Fruit fly (Drosophila melanogaster) whole organism, larva: ENCODE results near the gene CG1113.

Source experiments
- noc ChIP-seq: fragments of 200-800 bp; sonication (Bioruptor generic); optimal IDR thresholded peaks from 3 replicates; lab custom pipeline; 2019; ENCODE audit warnings: missing biosample characterization, mild to moderate bottlenecking, missing genetic modification characterization, moderate library complexity

Gene CG1113

DNA sequence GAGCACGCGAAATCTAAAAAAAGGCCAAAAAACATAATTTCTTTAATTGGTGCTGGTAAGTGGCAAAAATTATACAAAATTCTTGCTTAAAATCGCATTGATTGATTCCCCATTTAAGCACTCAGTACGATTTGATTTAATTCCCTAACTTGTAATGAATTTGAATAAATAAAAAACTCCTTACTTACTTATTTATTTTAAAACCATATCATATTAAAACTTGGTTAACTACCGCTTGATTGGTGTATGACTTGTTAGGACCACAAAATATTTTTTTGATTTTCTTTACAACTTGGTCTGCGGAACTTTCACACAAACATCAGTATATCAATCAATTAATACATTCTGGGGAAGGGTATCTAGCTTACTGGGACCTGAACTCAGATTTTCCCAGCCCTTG, at the start of gene CG1113:
TSS of gene CG1113 (plus strand) at position 301 of the 400 bp plus-strand sequence.
- no peak for TF ChIP-seq noc (tag; lab: Kevin White, UChicago)

DNA sequence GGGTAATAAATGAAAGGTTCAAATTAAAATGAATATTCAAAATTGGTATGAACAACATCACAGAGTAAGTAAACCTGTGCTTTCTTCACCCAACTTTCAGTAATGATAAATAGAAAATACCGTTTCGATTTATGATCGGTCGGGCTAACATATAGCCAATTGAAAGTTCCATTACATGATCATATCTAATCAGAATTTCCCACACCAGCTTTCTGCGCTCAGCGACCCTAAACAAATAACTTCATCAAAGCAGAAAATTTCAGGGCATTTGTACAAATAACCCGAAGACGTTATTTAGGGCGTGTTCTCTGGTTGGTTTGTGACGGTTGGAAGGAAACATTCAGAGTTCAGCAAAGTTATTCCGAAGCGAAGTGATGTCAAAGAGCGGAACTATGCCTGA, 49.2 kb upstream of the CG1113 start:
- no peak for TF ChIP-seq noc (tag; lab: Kevin White, UChicago)

DNA sequence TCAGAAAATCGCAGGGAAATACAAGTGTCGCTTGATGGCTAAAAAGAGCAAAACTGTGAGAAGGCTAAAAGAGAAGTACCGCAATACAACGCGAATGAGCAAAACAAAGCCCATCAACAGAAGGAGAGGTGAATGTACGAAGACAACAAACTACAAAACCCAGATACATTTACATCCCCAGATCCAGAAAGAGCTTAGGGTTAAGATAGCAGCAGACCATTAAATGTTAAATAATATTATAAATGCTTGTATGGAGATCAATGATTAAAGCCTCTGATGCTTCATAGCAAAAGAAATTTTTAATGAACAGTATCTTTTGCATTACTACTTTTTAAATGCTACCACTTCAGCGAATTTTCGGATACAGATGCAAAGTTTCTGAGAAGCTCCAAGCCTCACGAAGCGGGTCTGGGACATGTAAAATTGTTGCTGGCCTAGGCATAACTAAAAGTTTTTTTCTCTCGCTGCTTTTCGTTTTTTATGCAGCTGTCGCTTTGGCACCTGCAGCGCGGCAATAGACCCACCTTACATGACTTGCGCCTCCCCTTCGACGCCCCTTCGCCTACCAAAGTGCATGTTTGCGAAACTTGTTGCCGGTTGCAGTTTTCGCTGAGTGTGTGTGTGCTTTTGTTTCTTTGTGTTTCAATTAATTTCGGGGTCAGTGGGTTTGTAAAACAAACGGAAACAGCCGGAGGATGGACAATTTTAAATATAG, 47.5 kb upstream of the CG1113 start:
- no peak for TF ChIP-seq noc (tag; lab: Kevin White, UChicago)

DNA sequence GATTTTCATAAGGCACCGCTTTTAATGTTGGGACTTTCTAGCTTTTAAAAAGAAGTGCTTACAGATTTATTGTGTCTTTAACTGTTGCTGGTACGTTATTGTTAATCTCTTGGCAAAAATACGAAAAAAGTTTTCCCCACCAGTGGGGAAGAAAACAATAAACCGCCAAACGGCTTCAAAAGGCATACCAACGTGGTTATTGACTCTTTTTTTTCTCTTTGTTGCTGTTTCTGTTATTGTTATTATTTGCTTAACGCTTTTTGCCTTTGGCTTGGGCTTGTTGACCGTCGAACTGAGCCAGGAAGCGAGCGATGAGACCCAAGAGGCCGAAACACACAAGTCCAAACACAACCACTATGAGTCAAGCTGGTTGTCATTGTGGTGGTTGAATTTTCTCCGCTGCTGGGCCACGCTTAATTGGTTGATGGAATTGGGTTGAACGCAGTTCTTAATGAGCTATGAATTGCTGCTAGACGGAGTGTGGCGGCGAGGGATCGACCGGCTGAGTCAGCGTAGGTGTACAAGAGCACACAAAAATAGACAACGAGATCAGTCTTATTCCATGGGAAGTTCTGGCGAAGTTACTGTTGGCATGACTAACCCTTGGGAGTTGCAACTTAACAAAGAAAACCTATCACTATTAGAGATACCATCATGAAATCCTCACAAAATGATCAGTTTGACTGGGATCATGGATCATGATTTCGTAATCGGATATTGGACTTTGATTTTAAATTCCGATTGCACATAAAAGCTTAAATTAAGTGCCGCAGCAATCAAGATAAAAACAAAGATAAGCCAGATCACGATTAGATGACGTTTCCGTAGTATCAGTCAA, 45.5 kb upstream of the CG1113 start:
- no peak for TF ChIP-seq noc (tag; lab: Kevin White, UChicago)

DNA sequence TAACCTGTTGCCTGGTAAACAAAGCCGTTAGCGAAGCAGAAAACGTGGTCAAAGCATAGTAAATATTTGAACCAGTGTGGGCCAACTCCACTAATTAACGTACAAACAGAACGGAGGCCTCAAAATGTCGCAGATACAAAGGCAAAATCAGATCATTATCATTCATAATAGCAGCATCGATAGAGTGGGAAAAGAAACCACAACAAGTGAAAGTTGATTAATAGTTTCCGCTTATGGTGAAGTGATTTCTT, 44.9 kb upstream of the CG1113 start:
- no peak for TF ChIP-seq noc (tag; lab: Kevin White, UChicago)

DNA sequence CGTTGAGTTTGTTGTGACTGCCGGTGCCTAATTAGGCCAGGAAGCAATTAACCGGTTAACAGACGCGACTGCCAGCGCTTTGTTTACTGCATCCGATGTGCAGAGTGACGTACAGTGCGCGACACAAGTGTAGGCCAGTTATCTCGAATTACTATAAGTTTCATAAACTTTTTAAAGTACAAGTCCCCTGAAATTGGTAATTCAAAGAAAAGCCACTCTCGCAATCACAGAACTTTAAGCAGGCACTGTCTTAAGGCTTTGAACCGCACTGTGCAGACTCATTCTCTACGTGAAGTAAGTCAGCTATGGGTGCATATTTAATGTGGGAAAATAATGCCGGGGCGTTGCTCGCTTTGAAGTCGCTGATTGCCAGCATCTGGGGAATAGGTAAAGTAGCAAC, 43.5 kb upstream of the CG1113 start:
- no peak for TF ChIP-seq noc (tag; lab: Kevin White, UChicago)

DNA sequence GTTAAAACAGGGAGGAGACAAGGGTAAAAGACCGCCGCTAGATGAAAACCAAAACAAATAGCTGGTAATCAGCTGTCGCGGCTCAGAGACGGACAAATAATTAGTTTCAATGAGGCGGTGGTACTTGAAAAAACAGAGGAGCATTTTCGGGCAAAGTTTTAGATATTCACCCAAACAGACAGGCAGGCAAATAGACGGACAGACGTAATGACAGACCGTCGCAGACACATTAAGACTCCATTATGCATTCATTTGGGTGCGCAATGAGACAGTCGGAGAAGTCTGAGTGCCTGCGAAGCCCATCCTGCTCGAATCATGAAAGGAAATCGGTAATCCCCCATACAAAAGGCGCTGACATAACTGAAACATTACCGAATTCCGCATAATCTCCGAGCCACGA, 41.6 kb upstream of the CG1113 start:
- no peak for TF ChIP-seq noc (tag; lab: Kevin White, UChicago)

DNA sequence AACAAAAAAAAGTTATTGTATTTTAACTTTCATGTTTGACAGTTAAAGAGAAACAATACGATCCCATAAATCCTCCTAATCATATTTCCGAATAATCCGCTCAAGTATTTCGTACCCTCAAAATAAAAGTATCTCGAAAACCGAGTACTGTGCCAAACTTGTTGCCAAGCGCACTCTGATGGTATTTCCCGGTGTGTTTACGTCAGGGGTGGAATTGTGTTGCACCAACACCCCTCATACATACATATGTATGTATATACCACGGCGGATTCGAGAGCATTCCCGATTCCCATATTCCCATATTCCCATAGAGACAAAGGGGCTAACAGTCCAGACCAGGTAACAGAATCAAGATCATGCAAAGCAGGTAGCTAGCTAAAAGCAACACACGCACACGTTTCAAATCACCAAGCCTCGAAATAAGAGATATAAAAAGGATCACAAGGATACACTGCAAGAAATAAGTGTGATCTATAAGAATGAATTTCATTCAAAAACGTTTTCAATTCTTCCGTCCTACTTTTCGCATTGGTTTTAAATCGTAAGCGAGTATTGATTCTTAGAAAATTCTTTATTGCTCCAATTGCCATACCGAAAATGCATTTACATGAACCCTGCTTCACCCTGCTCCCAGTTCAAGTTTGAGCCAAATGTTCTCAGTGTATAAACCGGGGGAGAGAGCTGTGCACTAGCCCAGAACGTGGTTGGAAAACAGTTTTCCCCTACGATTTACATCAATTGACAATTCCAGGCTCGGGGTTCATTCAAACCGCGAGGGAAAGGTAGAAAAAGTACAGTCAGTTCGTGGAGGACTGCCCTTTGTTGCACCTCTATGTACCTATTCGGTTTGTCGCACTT, 40.8 kb upstream of the CG1113 start:
- no peak for TF ChIP-seq noc (tag; lab: Kevin White, UChicago)

DNA sequence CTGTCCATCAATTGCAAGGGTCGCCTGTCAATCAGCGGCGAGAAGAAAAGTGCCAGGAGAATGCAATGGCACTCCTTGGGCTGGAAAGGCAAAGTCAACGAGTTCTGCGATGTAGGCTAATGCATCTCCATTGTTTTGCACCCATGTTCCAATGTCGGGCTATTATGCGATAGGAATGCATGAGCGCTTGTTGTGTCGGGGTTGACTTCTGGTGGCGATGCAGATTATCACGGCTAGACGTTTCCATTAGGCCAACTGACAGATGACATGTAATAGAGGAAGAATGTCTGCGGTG, 40.2 kb upstream of the CG1113 start:
- no peak for TF ChIP-seq noc (tag; lab: Kevin White, UChicago)

DNA sequence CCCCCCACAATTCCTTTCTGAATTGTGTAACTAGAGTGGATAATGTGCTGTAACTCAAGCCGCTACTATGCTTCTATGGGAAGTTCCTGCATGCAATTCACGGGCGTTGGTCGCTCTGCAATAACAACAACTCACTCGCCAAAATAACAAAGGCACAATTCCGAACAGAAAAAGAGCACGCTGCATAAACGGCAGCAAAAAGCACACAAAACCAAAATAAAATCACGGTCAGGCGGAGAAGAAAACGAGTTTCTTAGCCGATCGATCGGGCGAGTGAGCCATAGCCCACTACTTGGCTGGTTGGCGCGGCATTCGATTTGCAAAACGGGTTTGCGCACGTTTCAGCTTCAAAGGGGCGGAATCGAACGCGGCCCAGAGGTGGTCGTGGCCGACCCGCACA, 39.6 kb upstream of the CG1113 start:
- TF ChIP-seq noc (tag; lab: Kevin White, UChicago) = no peak

DNA sequence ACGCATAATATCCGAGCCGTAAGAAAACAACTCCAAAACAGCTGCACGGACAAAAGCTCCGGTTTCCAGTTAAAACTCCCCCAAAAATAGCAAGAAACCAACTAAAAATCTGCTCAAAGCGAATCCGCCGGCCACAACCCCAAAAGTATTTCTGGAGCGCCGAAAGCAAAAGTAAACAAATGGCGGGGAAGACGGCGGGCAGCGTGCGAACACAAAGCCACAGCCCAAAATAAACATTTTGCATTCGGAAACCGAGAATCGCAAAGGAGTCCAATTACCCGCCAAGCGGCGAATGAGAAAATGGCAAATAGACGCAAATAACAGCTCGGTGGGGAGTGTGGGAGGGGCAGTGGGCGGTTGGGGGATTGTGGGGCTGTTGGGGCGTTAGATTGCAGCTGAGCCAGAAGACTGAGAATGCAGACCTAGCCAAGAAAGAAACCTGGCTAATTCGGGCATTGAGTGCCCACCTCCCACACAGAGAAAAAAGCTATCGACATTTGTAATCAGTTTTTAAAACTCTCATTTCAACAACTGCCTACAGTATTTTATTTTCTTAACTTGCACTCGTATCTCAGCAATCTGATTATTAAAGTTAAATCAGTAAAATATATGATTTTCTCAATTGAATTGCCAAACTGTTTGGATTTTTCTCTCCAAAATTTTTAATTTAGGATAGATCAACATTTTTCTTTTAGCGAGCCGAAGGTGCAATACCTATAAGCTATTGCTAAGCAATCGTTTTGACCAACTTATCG, 38.6 kb upstream of the CG1113 start:
- no peak for TF ChIP-seq noc (tag; lab: Kevin White, UChicago)

DNA sequence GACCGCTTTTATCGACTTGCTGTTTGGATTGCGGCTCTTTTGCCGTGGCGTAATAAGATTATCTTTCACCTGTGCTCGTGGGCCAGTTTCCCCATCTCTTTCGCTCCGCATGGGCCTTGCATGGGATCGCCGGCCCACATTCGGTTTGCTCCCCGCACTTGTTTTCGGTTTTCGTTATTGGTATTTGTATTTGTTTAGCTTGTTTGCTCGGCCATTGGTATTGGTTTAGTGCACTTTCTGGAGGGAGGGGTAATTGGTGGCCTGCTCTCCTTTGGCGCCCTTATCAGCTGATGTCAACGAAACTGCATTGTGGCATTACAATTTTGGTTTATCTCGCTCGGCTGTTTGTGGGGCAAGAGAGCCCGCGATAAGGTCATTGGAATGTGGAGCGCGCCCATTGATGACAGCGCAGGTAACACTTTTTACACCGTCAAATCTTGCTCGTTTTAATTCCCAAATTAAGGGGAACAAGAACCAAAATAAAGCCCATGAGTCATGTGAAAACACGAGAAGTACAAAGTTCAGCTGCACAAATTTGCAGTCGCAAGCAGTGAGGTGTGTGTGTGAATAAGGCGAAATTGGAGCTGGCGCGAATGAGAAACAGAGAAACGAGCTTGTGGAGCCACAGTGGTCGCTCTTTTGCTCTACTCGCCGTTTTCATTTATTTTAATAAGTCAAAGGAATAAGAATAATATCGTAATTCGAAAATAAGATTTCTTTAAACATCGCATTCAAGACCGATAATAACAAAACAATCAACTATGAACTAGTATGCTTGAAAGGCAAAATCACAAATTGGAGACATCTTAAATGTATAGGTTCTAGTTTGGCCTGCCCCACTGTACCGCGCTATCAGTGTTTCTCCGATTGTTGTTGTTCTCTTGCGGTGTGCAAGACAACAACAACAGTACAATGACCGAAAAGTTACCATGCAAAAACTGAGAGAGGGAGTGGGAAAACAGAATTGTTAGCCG, 37.3 kb upstream of the CG1113 start:
- peak; percentile 25 for TF ChIP-seq noc (tag; lab: Kevin White, UChicago)

DNA sequence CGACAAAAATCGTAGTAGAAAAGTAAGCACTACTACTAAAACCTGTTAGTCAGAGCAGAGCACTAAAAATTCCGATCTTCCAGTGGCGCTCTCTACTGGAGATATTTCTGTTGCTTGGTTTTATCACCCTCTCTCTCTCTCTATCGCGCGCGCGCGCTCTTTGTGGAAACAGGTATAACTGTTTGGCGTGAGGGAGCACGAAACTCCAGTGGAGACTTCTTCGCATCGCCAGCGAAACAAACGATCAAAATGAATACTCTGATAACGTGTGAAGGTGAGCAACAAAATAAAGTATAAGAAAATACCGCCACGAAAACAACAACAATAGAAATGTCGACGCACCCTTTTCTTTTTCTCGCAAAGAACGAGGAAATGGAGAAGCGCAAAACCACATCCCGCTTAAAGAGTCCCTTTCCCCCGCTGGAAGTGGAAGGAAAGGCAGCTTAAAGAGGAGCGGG, 36.6 kb upstream of the CG1113 start:
- no peak for TF ChIP-seq noc (tag; lab: Kevin White, UChicago)

DNA sequence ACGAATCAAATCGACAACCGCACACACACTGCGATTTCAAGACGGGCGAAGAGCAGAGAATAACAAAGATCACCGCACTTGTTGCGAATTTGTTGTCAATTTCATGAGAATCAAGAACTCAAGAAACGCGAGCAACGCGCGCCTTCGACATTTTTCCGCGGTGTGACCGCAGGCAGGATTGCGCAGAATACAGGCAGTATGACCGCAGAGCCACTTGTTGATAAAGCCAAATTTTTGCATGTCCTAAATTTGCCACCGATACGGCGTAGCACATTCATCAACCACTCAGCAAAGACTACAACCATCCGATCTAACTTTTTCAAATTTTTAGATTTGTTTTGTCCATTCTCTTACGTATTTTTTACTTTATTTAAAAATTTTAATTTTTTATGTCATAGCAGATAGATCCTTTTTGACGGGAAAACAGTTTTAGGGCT, 35.7 kb upstream of the CG1113 start, which contains the start of gene cno:
TSS of gene cno (minus strand) at position 179 of the 437 bp plus-strand sequence.
- no peak for TF ChIP-seq noc (tag; lab: Kevin White, UChicago)
